Worm (Caenorhabditis elegans) whole organism, L4/young adult: Measurements from ENCODE around the gene F36H5.17.

Experiments used
- W03F9.2 ChIP-seq: fragments of 150-350 bp; optimal IDR thresholded peaks from 2 replicates; lab custom pipeline; 2014; ENCODE audit warnings: missing biosample characterization, missing genetic modification characterization
- dao-5 ChIP-seq: sonication (generic microtip); optimal IDR thresholded peaks from 2 replicates; lab custom pipeline; 2016; ENCODE audit warnings: missing genotype, missing genetic modification characterization, moderate library complexity, missing compliant biosample characterization
- him-1 ChIP-seq: sonication (generic microtip); optimal IDR thresholded peaks from 2 replicates; lab custom pipeline; 2016; ENCODE audit warnings: missing genotype, missing genetic modification reagents, missing genetic modification characterization, missing compliant biosample characterization

ce11 chrII:1725735-1726134 is 30.2 kb downstream of the F36H5.17 start, which contains the start of gene F45C12.17:
- TF ChIP-seq him-1, result no peak
- no peak for TF ChIP-seq W03F9.2 (tag; lab: Kevin White, UChicago)
- TF ChIP-seq dao-5, result no peak
